Worm (Caenorhabditis elegans): ENCODE data around the gene F32E10.8.

DNA sequence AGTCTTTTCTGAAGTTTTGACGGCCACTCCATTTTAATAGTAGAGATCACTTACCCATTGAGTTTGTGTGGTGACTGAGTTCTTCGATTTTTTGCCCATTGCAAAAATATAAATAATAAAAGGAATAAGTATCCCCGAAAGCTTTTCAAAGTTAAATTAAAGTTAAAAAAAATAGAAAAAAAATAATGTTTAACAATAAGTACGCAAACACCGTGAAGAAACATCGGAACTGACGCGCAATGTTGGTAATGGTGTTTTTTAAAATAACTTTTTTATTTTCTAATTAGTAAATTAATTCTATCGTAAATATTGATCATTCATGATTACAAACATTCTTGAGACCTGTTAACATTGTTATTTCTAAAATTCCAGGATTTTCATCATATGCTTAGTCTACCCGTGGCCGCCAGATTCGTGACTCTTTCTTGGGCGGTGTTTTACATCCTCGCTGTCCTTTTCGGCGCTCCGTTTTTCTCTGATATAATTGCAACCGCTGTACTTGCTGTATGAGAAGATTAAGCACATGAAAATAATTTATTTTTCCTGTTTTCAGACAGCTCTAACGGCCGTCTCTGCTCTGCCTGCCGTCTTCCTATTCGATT, 11.0 kb upstream of the F32E10.8 start, which contains the start of the genes F49E8.7, F49E8.8 and nprl-2:
- TF ChIP-seq sea-1 (GFP tag; conservative IDR thresholded peaks at IDR 0.05) (no peak), tbx-37 (GFP tag; conservative IDR thresholded peaks at IDR 0.05) (no peak), hmg-4 (GFP tag; optimal IDR thresholded peaks at IDR 0.05) (no peak), ama-1 (optimal IDR thresholded peaks at IDR 0.05) (no peak), ets-7 (tag; optimal IDR thresholded peaks at IDR 0.05) (no peak), flt-1 (GFP tag; IDR thresholded peaks at IDR 0.05) (no peak)
